Worm (Caenorhabditis elegans): ENCODE measurements around the gene rpl-22.

rpl-22 gene

ce11 chrII:5105020-5105419, 49.6 kb downstream of the rpl-22 start:
- TF ChIP-seq ztf-11 (tag; optimal IDR thresholded peaks at IDR 0.05) (no peak), madf-9 (GFP tag; conservative IDR thresholded peaks at IDR 0.05) (no peak; the same call in 1 of the 2 replicates), lir-3 (tag; optimal IDR thresholded peaks at IDR 0.05) (peak; percentile 78), mep-1 (tag; optimal IDR thresholded peaks at IDR 0.05) (peak; percentile 72), fkh-10 (GFP tag; optimal IDR thresholded peaks at IDR 0.05) (peak; percentile 0), egl-27 (tag; optimal IDR thresholded peaks at IDR 0.05) (no peak), F44E2.7 (GFP tag; IDR thresholded peaks at IDR 0.05) (peak; percentile 75), lin-1 (GFP tag; IDR thresholded peaks at IDR 0.05) (peak; percentile 85; the same call in 1 of the 2 replicates), egl-43 (GFP tag; IDR thresholded peaks at IDR 0.05) (no peak), snpc-1.2 (GFP tag; IDR thresholded peaks at IDR 0.05) (no peak; the same call in 1 of the 2 replicates), skn-1 (tag; optimal IDR thresholded peaks at IDR 0.05) (no peak), php-3 (GFP tag; IDR thresholded peaks at IDR 0.05) (peak; percentile 58; the same call in 1 of the 2 replicates), sdz-12 (GFP tag; optimal IDR thresholded peaks at IDR 0.05) (peak; percentile 77), nhr-28 (tag; optimal IDR thresholded peaks at IDR 0.05) (peak; percentile 38), lin-13 (GFP tag; optimal IDR thresholded peaks at IDR 0.05) (peak; percentile 48), hif-1 (tag; optimal IDR thresholded peaks at IDR 0.05) (peak in 1 of 2 experiments; percentile 25), hlh-30 (tag; optimal IDR thresholded peaks at IDR 0.05; ENCODE audit: insufficient read depth) (peak; percentile 70), ceh-28 (tag; optimal IDR thresholded peaks at IDR 0.05) (no peak), ama-1 (optimal IDR thresholded peaks at IDR 0.05) (no peak), gei-8 (GFP tag; optimal IDR thresholded peaks at IDR 0.05) (peak; percentile 88), F37D6.2 (tag; optimal IDR thresholded peaks at IDR 0.05) (peak; percentile 22), lin-29 (GFP tag; IDR thresholded peaks at IDR 0.05) (peak; percentile 65), unc-62 (GFP tag; optimal IDR thresholded peaks at IDR 0.05 in 1 of 2) (peak in 1 of 2 experiments; percentile 82), unc-62 (tag; optimal IDR thresholded peaks at IDR 0.05) (no peak), T20F7.1 (GFP tag; optimal IDR thresholded peaks at IDR 0.05) (no peak), lin-39 (tag; optimal IDR thresholded peaks at IDR 0.05) (no peak), unc-130 (GFP tag; optimal IDR thresholded peaks at IDR 0.05) (peak; percentile 80), ceh-32 (tag; optimal IDR thresholded peaks at IDR 0.05; ENCODE audit: poor library complexity) (no peak), spr-1 (tag; optimal IDR thresholded peaks at IDR 0.05) (peak; percentile 86), ztf-7 (tag; optimal IDR thresholded peaks at IDR 0.05) (peak; percentile 32), ceh-20 (GFP tag; IDR thresholded peaks at IDR 0.05) (peak; percentile 81; the same call in 1 of the 2 replicates), attf-4 (tag; optimal IDR thresholded peaks at IDR 0.05) (no peak), nhr-10 (tag; optimal IDR thresholded peaks at IDR 0.05) (no peak), daf-12 (tag; optimal IDR thresholded peaks at IDR 0.05) (no peak), zip-2 (tag; optimal IDR thresholded peaks at IDR 0.05) (peak; percentile 60), aly-2 (tag; optimal IDR thresholded peaks at IDR 0.05) (peak; percentile 4), ZK546.5 (tag; optimal IDR thresholded peaks at IDR 0.05) (no peak), nhr-6 (tag; optimal IDR thresholded peaks at IDR 0.05) (peak; percentile 62), F26F4.8 (GFP tag; conservative IDR thresholded peaks at IDR 0.05) (peak; percentile 92), daf-8 (GFP tag; IDR thresholded peaks at IDR 0.05) (no peak), ZK337.2 (GFP tag; IDR thresholded peaks at IDR 0.05) (0 out of 2 replicates have a peak, but pooled peaks have one; percentile 73), Y5F2A.4 (GFP tag; optimal IDR thresholded peaks at IDR 0.05) (peak; percentile 75), nhr-77 (tag; optimal IDR thresholded peaks at IDR 0.05) (no peak), D1046.2 (GFP tag; IDR thresholded peaks at IDR 0.05) (peak; percentile 88), ceh-62 (tag; optimal IDR thresholded peaks at IDR 0.05) (no peak), nhr-48 (tag; optimal IDR thresholded peaks at IDR 0.05) (peak; percentile 80), daf-19 (GFP tag; conservative IDR thresholded peaks at IDR 0.05) (no peak), set-16 (GFP tag; IDR thresholded peaks at IDR 0.05) (no peak), cey-2 (tag; optimal IDR thresholded peaks at IDR 0.05; ENCODE audit: borderline replicate concordance, insufficient read depth) (no peak), nhr-237 (tag; optimal IDR thresholded peaks at IDR 0.05) (no peak), zip-11 (GFP tag; IDR thresholded peaks at IDR 0.05) (peak; percentile 73; the same call in 1 of the 2 replicates), rbr-2 (tag; optimal IDR thresholded peaks at IDR 0.05) (peak; percentile 71), zfp-2 (tag; optimal IDR thresholded peaks at IDR 0.05) (peak; percentile 55)
